Worm (Caenorhabditis elegans) whole organism, midembryonic: ENCODE results near the gene Y51B9A.14.

Source experiments
- cog-1 ChIP-seq: sonication (generic microtip); optimal IDR thresholded peaks from 2 replicates; lab custom pipeline; 2016; ENCODE audit warnings: missing genetic modification characterization, missing compliant biosample characterization
- flt-1 ChIP-seq: fragments of 200-800 bp; sonication (Bioruptor generic); IDR thresholded peaks from 2 replicates; pipeline ENCODE4 v1.3.6; 2022; ENCODE audit warnings: missing genetic modification characterization, missing compliant biosample characterization
- med-1 ChIP-seq: sonication (generic microtip); optimal IDR thresholded peaks from 2 replicates; lab custom pipeline; 2017; ENCODE audit warnings: missing genetic modification characterization, mild to moderate bottlenecking, missing compliant biosample characterization, antibody characterized with exemption, missing genetic modification reagents; ENCODE audit not compliant: insufficient read depth

ce11 chrII:9433609-9434008 lies 35.3 kb upstream of the Y51B9A.14 start, which contains the start of gene kin-15:
- TF ChIP-seq flt-1 (GFP tag; lab: Robert Waterston, UW), result no peak
- TF ChIP-seq med-1 (GFP tag; lab: Kevin White, UChicago), result no peak
- no peak for TF ChIP-seq cog-1 (tag; lab: Kevin White, UChicago)
